Fruit fly (Drosophila melanogaster): Measurements from ENCODE around the gene RecQ5.
A peak's percentile ranks its signal among the peaks of the same experiment; 100 is the strongest.

RecQ5 gene

DNA sequence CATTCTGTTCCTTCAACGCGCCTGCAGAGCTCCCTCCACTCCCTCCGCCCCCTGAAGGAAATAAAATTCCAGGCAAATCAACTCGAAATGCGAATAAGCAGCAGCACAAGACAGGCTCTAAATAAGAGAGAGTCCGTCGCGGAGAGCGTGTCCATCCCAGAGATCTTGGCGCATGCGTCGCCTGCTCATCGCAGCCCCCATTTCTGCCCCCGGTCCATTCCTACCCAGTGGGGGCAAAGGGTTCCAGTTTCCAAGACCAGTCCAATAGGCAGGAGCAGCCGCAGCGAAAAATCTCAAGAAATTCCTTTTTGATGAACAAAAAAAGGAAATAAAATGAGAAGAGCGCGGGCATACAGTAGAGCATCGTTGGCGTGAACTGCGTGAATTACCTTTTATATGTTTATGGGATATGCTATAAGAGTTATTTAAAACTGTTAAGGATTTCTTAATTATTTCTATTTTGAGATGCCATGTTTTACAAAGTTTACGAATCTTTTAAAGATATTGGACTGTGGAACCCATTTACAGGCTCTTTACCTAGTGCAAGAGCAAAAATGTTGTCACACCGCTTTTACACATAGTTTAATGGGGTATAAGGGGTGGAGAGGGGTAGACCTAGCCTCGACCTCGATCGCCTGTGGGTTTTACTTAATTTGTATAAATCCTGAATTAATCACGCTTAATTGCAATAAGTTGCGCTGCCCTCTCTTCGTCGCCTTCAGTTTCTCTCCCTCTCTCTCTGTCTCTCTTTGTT, 2.3 kb upstream of the RecQ5 start (continued):
- TF ChIP-seq vvl (GFP tag; IDR thresholded peaks at IDR 0.05) (peak; percentile 50), nmo (GFP tag; optimal IDR thresholded peaks at IDR 0.05) (peak; percentile 21), CG6813 (GFP tag; optimal IDR thresholded peaks at IDR 0.05) (peak; percentile 27), NC2α (GFP tag; optimal IDR thresholded peaks at IDR 0.05) (no peak), twi (tag; optimal IDR thresholded peaks at IDR 0.05) (no peak), CG9437 (GFP tag; optimal IDR thresholded peaks at IDR 0.05) (no peak), CG10209 (GFP tag; optimal IDR thresholded peaks at IDR 0.05) (no peak), CG32532 (GFP tag; IDR thresholded peaks at IDR 0.05) (0 out of 2 replicates have a peak, but pooled peaks have one; percentile 19), sc (optimal IDR thresholded peaks at IDR 0.05) (no peak), sc (GFP tag; optimal IDR thresholded peaks at IDR 0.05) (no peak), CG11695 (GFP tag; IDR thresholded peaks at IDR 0.05) (peak; percentile 42; the same call in 1 of the 3 replicates), Hr78 (GFP tag; optimal IDR thresholded peaks at IDR 0.05) (no peak), Blimp-1 (GFP tag; optimal IDR thresholded peaks at IDR 0.05) (peak; percentile 33), CG10462 (GFP tag; optimal IDR thresholded peaks at IDR 0.05) (no peak), lbe (GFP tag; optimal IDR thresholded peaks at IDR 0.05) (peak; percentile 53), dmrt99B (tag; optimal IDR thresholded peaks at IDR 0.05) (peak; percentile 52), repo (GFP tag; optimal IDR thresholded peaks at IDR 0.05) (no peak), CG2712 (tag; optimal IDR thresholded peaks at IDR 0.05) (peak; percentile 33), grau (tag; optimal IDR thresholded peaks at IDR 0.05) (peak; percentile 93), Vsx1 (GFP tag; optimal IDR thresholded peaks at IDR 0.05) (no peak), Neu2 (GFP tag; optimal IDR thresholded peaks at IDR 0.05; ENCODE audit: borderline replicate concordance) (no peak), Antp (GFP tag; optimal IDR thresholded peaks at IDR 0.05) (peak; percentile 40), YL-1 (GFP tag; optimal IDR thresholded peaks at IDR 0.05) (no peak), CG17359 (tag; optimal IDR thresholded peaks at IDR 0.05) (peak; percentile 27), CG1792 (GFP tag; optimal IDR thresholded peaks at IDR 0.05) (no peak), Hr51 (GFP tag; optimal IDR thresholded peaks at IDR 0.05) (peak in 1 of 2 experiments; percentile 19), otp (GFP tag; IDR thresholded peaks at IDR 0.05) (0 out of 3 replicates have a peak, but pooled peaks have one; percentile 49), CG7556 (GFP tag; optimal IDR thresholded peaks at IDR 0.05) (peak; percentile 17), wor (GFP tag; IDR thresholded peaks at IDR 0.05) (no peak), phol (tag; optimal IDR thresholded peaks at IDR 0.05) (peak; percentile 41), Chrac-16 (GFP tag; optimal IDR thresholded peaks at IDR 0.05) (peak; percentile 9)

DNA sequence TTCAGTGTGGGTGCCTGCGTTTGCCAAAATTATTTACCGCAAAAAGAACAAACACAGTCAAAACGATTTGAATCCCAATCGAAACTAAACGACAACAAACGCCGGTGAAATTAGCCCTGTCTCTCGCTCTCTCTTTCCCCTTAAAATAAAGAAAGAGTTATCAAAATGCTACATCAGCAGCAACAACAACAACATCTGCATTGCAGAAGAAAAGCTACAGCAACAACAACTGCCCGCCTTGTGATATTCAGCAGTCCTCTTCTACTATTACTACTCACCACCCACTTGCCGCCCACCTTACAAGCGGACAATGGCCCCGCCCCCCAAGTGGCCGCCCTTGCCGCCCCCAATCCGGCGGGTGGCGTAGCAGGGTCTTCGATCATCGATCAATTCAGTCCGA, 1.0 kb upstream of the RecQ5 start:
- TF ChIP-seq CG31388 (GFP tag; optimal IDR thresholded peaks at IDR 0.05) (no peak), vnd (GFP tag; IDR thresholded peaks at IDR 0.05; ENCODE audit: partially characterized antibody) (no peak), Nf-YB (GFP tag; optimal IDR thresholded peaks at IDR 0.05) (no peak), ERR (GFP tag; optimal IDR thresholded peaks at IDR 0.05) (no peak), CG1602 (GFP tag; optimal IDR thresholded peaks at IDR 0.05) (no peak), CG14710 (tag; optimal IDR thresholded peaks at IDR 0.05) (no peak), lmd (GFP tag; IDR thresholded peaks at IDR 0.05) (no peak), CG13287 (GFP tag; IDR thresholded peaks at IDR 0.05; ENCODE audit: partially characterized antibody) (no peak), shn (GFP tag; optimal IDR thresholded peaks at IDR 0.05) (no peak), Kr (GFP tag; optimal IDR thresholded peaks at IDR 0.05) (peak; percentile 23), ssp (GFP tag; IDR thresholded peaks at IDR 0.05) (no peak), Dp (GFP tag; optimal IDR thresholded peaks at IDR 0.05) (no peak), CG13775 (GFP tag; optimal IDR thresholded peaks at IDR 0.05) (no peak), slp2 (GFP tag; optimal IDR thresholded peaks at IDR 0.05) (no peak), CG4360 (GFP tag; IDR thresholded peaks at IDR 0.05) (peak; percentile 77), Optix (GFP tag; IDR thresholded peaks at IDR 0.05) (no peak), CG9932 (GFP tag; IDR thresholded peaks at IDR 0.05) (no peak), lab (GFP tag; optimal IDR thresholded peaks at IDR 0.05) (no peak), bigmax (GFP tag; optimal IDR thresholded peaks at IDR 0.05) (no peak), vfl (GFP tag; optimal IDR thresholded peaks at IDR 0.05) (no peak)
